Fruit fly (Drosophila melanogaster): ENCODE data around the gene CG11911.

Gene CG11911

dm6 chr2L:285596-286023, 35.4 kb downstream of the CG11911 start (continued):
- TF ChIP-seq sna (GFP tag; IDR thresholded peaks at IDR 0.05; ENCODE audit: partially characterized antibody) (no peak; the same call in 1 of the 2 replicates), Drgx (GFP tag; IDR thresholded peaks at IDR 0.05) (0 out of 2 replicates have a peak, but pooled peaks have one; percentile 25), gsb-n (tag; optimal IDR thresholded peaks at IDR 0.05) (peak; percentile 44), gem (tag; optimal IDR thresholded peaks at IDR 0.05) (peak; percentile 72), CG33213 (GFP tag; optimal IDR thresholded peaks at IDR 0.05) (peak; percentile 70), CG12219 (GFP tag; optimal IDR thresholded peaks at IDR 0.05) (peak; percentile 70), inv (GFP tag; IDR thresholded peaks at IDR 0.05; ENCODE audit: partially characterized antibody) (no peak), ase (GFP tag; IDR thresholded peaks at IDR 0.05) (no peak), Dip3 (GFP tag; optimal IDR thresholded peaks at IDR 0.05) (peak; percentile 54), Fer3 (tag; optimal IDR thresholded peaks at IDR 0.05) (peak; percentile 45), D19B (GFP tag; optimal IDR thresholded peaks at IDR 0.05) (no peak), lilli (GFP tag; optimal IDR thresholded peaks at IDR 0.05) (peak; percentile 70), Trl (optimal IDR thresholded peaks at IDR 0.05) (no peak), Trl (GFP tag; optimal IDR thresholded peaks at IDR 0.05) (peak; percentile 54), en (GFP tag; optimal IDR thresholded peaks at IDR 0.05) (no peak), prd (optimal IDR thresholded peaks at IDR 0.05) (no peak), prd (GFP tag; IDR thresholded peaks at IDR 0.05) (no peak), CG7963 (GFP tag; IDR thresholded peaks at IDR 0.05; ENCODE audit: partially characterized antibody) (no peak), rib (GFP tag; IDR thresholded peaks at IDR 0.05) (no peak), CG32767 (GFP tag; IDR thresholded peaks at IDR 0.05) (peak; percentile 65), CG3407 (GFP tag; optimal IDR thresholded peaks at IDR 0.05) (peak; percentile 19), CG6654 (GFP tag; optimal IDR thresholded peaks at IDR 0.05) (no peak), CG4360 (GFP tag; IDR thresholded peaks at IDR 0.05) (no peak), ap (GFP tag; IDR thresholded peaks at IDR 0.05) (no peak), gcm (GFP tag; optimal IDR thresholded peaks at IDR 0.05) (peak; percentile 56), CG10543 (GFP tag; optimal IDR thresholded peaks at IDR 0.05) (peak; percentile 35), Mrtf (GFP tag; IDR thresholded peaks at IDR 0.05) (no peak), vnd (GFP tag; IDR thresholded peaks at IDR 0.05; ENCODE audit: partially characterized antibody) (no peak), MBD-R2 (GFP tag; IDR thresholded peaks at IDR 0.05) (peak; percentile 77; the same call in 1 of the 2 replicates), maf-S (GFP tag; optimal IDR thresholded peaks at IDR 0.05) (peak; percentile 33), sens (GFP tag) (peak; percentile 84), CG6254 (GFP tag; optimal IDR thresholded peaks at IDR 0.05) (peak; percentile 28), dysf (GFP tag; IDR thresholded peaks at IDR 0.05) (0 out of 3 replicates have a peak, but pooled peaks have one; percentile 42), Usf (GFP tag; optimal IDR thresholded peaks at IDR 0.05) (no peak), CG43689 (GFP tag; IDR thresholded peaks at IDR 0.05) (no peak), Bgb (GFP tag; IDR thresholded peaks at IDR 0.05; ENCODE audit: partially characterized antibody) (peak; percentile 53; the same call in 1 of the 2 replicates), dimm (GFP tag; IDR thresholded peaks at IDR 0.05) (no peak), knrl (GFP tag; IDR thresholded peaks at IDR 0.05; ENCODE audit: partially characterized antibody) (peak; percentile 26; the same call in 1 of the 3 replicates), CG2199 (GFP tag; IDR thresholded peaks at IDR 0.05) (0 out of 3 replicates have a peak, but pooled peaks have one; percentile 18), fd64A (GFP tag; optimal IDR thresholded peaks at IDR 0.05) (peak; percentile 16), Dp (GFP tag; optimal IDR thresholded peaks at IDR 0.05) (peak; percentile 31), ttk (GFP tag; IDR thresholded peaks at IDR 0.05) (peak; percentile 79), CG8290 (GFP tag; optimal IDR thresholded peaks at IDR 0.05) (peak; percentile 59), CG8290 (tag; optimal IDR thresholded peaks at IDR 0.05) (peak; percentile 8 to 88), CG3726 (GFP tag; IDR thresholded peaks at IDR 0.05) (no peak), CG14965 (GFP tag; optimal IDR thresholded peaks at IDR 0.05; ENCODE audit: borderline replicate concordance) (no peak), CG2712 (tag; optimal IDR thresholded peaks at IDR 0.05) (peak; percentile 45), CG31365 (tag; optimal IDR thresholded peaks at IDR 0.05) (peak; percentile 91), ham (GFP tag; IDR thresholded peaks at IDR 0.05) (no peak), luna (GFP tag; optimal IDR thresholded peaks at IDR 0.05) (peak; percentile 20), Sry-β (GFP tag; optimal IDR thresholded peaks at IDR 0.05) (peak; percentile 6), Hr3 (GFP tag; optimal IDR thresholded peaks at IDR 0.05) (peak; percentile 29)
